Worm (Caenorhabditis elegans) whole organism, L4 larva: ENCODE measurements around the gene erp-44.2.

ENCODE experiments used
- F37D6.2 ChIP-seq: sonication (generic microtip); optimal IDR thresholded peaks from 2 replicates; lab custom pipeline; 2016; ENCODE audit warnings: mild to moderate bottlenecking, missing genetic modification characterization, missing compliant biosample characterization
- F44E2.7 ChIP-seq: fragments of 200-800 bp; sonication (Bioruptor generic); IDR thresholded peaks from 2 replicates; pipeline ENCODE4 v2.1.2; 2022; ENCODE audit warnings: missing genetic modification characterization, missing compliant biosample characterization
- F49E8.2 ChIP-seq: sonication (generic microtip); optimal IDR thresholded peaks from 2 replicates; lab custom pipeline; 2016; ENCODE audit warnings: missing compliant biosample characterization, mild to moderate bottlenecking, missing genetic modification characterization, borderline replicate concordance
- R02D3.7 ChIP-seq: fragments of 150-350 bp; sonication (generic microtip); optimal IDR thresholded peaks from 3 replicates; lab custom pipeline; 2014; ENCODE audit warnings: missing biosample characterization, missing genetic modification characterization
- T20F7.1 ChIP-seq: fragments of 200-800 bp; sonication (Bioruptor generic); optimal IDR thresholded peaks from 2 replicates; lab custom pipeline; 2018; ENCODE audit warnings: mild to moderate bottlenecking, missing genetic modification characterization, missing compliant biosample characterization
- T26A8.4 ChIP-seq: fragments of 200-800 bp; sonication (Bioruptor generic); IDR thresholded peaks from 2 replicates; pipeline ENCODE4 v1.3.6; 2022; ENCODE audit warnings: missing genetic modification characterization, missing compliant biosample characterization
- Y75B8A.6 ChIP-seq: fragments of 200-800 bp; sonication (Bioruptor generic); IDR thresholded peaks from 2 replicates; pipeline ENCODE4 v1.3.6; 2022; ENCODE audit warnings: missing genetic modification reagents, missing genetic modification characterization, missing compliant biosample characterization
- ZK337.2 ChIP-seq: fragments of 200-800 bp; sonication (Bioruptor generic); IDR thresholded peaks from 2 replicates; pipeline ENCODE4 v1.3.6; 2022; ENCODE audit warnings: missing genetic modification reagents, missing genetic modification characterization, missing compliant biosample characterization
- ZK546.5 ChIP-seq, 2 experiments: sonication (generic microtip); optimal IDR thresholded peaks; 2 replicates each; lab custom pipeline; 2017; ENCODE audit warnings: missing biosample characterization in 2 of 2, missing genetic modification characterization in 2 of 2
- aha-1 ChIP-seq: fragments of 150-350 bp; peaks from one replicate; lab custom pipeline; 2014; ENCODE audit warnings: missing biosample characterization, missing genetic modification characterization
- aly-2 ChIP-seq: sonication (generic microtip); optimal IDR thresholded peaks from 2 replicates; lab custom pipeline; 2018; ENCODE audit warnings: missing biosample characterization, missing genetic modification characterization
- arid-1 ChIP-seq: fragments of 200-800 bp; sonication (Bioruptor generic); conservative IDR thresholded peaks from 2 replicates; pipeline ENCODE4 v1.3.6; 2022; ENCODE audit warnings: missing genetic modification reagents, missing genetic modification characterization, missing compliant biosample characterization
- attf-4 ChIP-seq: sonication (generic microtip); optimal IDR thresholded peaks from 3 replicates; lab custom pipeline; 2017; ENCODE audit warnings: missing biosample characterization, missing genetic modification characterization
- ceh-20 ChIP-seq: fragments of 200-800 bp; sonication (Bioruptor generic); IDR thresholded peaks from 2 replicates; pipeline ENCODE4 v1.3.6; 2022; ENCODE audit warnings: missing genetic modification reagents, missing genetic modification characterization, missing compliant biosample characterization
- ceh-28 ChIP-seq: fragments of 150-350 bp; optimal IDR thresholded peaks from 2 replicates; lab custom pipeline; 2014; ENCODE audit warnings: missing biosample characterization, missing genetic modification reagents, missing genetic modification characterization
- ceh-44 ChIP-seq: fragments of 200-800 bp; sonication (Bioruptor generic); IDR thresholded peaks from 2 replicates; pipeline ENCODE4 v1.3.6; 2022; ENCODE audit warnings: missing genetic modification reagents, missing genetic modification characterization, missing compliant biosample characterization
- ceh-62 ChIP-seq: sonication (generic microtip); optimal IDR thresholded peaks from 2 replicates; lab custom pipeline; 2017; ENCODE audit warnings: missing biosample characterization, missing genetic modification characterization
- ces-1 ChIP-seq: fragments of 150-350 bp; sonication (generic microtip); optimal IDR thresholded peaks from 4 replicates; lab custom pipeline; 2014; ENCODE audit warnings: missing biosample characterization, missing genetic modification reagents, missing genetic modification characterization
- daf-16 ChIP-seq, 3 experiments: sonication (generic microtip); optimal IDR thresholded peaks; 2 replicates each; lab custom pipeline; 2016 to 2017; ENCODE audit warnings: missing genetic modification characterization in 3 of 3, missing genetic modification reagents in 3 of 3, mild to moderate bottlenecking in 2 of 3, missing compliant biosample characterization in 2 of 3, missing biosample characterization in 1 of 3, moderate library complexity in 1 of 3
- daf-8 ChIP-seq: fragments of 200-800 bp; sonication (Bioruptor generic); IDR thresholded peaks from 2 replicates; pipeline ENCODE4 v1.3.6; 2022; ENCODE audit warnings: missing genetic modification characterization, missing compliant biosample characterization
- dmd-6 ChIP-seq: fragments of 200-800 bp; sonication (Bioruptor generic); IDR thresholded peaks from 2 replicates; pipeline ENCODE4 v1.3.6; 2022; ENCODE audit warnings: missing genetic modification reagents, missing genetic modification characterization, missing compliant biosample characterization
- dmd-9 ChIP-seq: fragments of 200-800 bp; sonication (Bioruptor generic); IDR thresholded peaks from 2 replicates; pipeline ENCODE4 v1.3.6; 2022; ENCODE audit warnings: missing genetic modification reagents, missing genetic modification characterization, missing compliant biosample characterization
- duxl-1 ChIP-seq: sonication (generic microtip); optimal IDR thresholded peaks from 2 replicates; lab custom pipeline; 2016; ENCODE audit warnings: mild to moderate bottlenecking, missing genetic modification characterization, moderate library complexity, missing compliant biosample characterization; ENCODE audit not compliant: poor library complexity
- dve-1 ChIP-seq: sonication (generic microtip); optimal IDR thresholded peaks from 2 replicates; lab custom pipeline; 2017; ENCODE audit warnings: antibody characterized with exemption, mild to moderate bottlenecking, missing genetic modification characterization, missing compliant biosample characterization; ENCODE audit not compliant: insufficient read depth
- fkh-10 ChIP-seq: fragments of 150-350 bp; optimal IDR thresholded peaks from 2 replicates; lab custom pipeline; 2014; ENCODE audit warnings: missing biosample characterization, missing genetic modification reagents, missing genetic modification characterization
- gei-8 ChIP-seq: fragments of 200-800 bp; sonication (Bioruptor generic); optimal IDR thresholded peaks from 2 replicates; lab custom pipeline; 2018; ENCODE audit warnings: mild to moderate bottlenecking, missing genetic modification characterization, missing compliant biosample characterization
- hlh-11 ChIP-seq: fragments of 200-800 bp; sonication (Bioruptor generic); optimal IDR thresholded peaks from 2 replicates; lab custom pipeline; 2018; ENCODE audit warnings: mild to moderate bottlenecking, missing genetic modification characterization, missing compliant biosample characterization
- hmg-1.1 ChIP-seq: fragments of 200-800 bp; sonication (Bioruptor generic); IDR thresholded peaks from 2 replicates; pipeline ENCODE4 v1.3.6; 2022; ENCODE audit warnings: missing genetic modification reagents, missing genetic modification characterization, missing compliant biosample characterization
- lin-1 ChIP-seq: fragments of 200-800 bp; sonication (Bioruptor generic); IDR thresholded peaks from 2 replicates; pipeline ENCODE4 v1.3.6; 2022; ENCODE audit warnings: missing genetic modification reagents, missing genetic modification characterization, missing compliant biosample characterization
- lin-13 ChIP-seq: fragments of 150-350 bp; optimal IDR thresholded peaks from 2 replicates; lab custom pipeline; 2014; ENCODE audit warnings: missing biosample characterization, missing genetic modification reagents, missing genetic modification characterization
- lin-15B ChIP-seq: fragments of 150-350 bp; sonication (generic microtip); optimal IDR thresholded peaks from 3 replicates; lab custom pipeline; 2014; ENCODE audit warnings: missing biosample characterization, missing genetic modification characterization
- lin-38 ChIP-seq: fragments of 200-800 bp; sonication (Bioruptor generic); IDR thresholded peaks from 2 replicates; pipeline ENCODE4 v1.3.6; 2022; ENCODE audit warnings: missing genetic modification reagents, missing genetic modification characterization, missing compliant biosample characterization
- lin-39 ChIP-seq: fragments of 150-350 bp; optimal IDR thresholded peaks from 2 replicates; lab custom pipeline; 2014; ENCODE audit warnings: missing biosample characterization, missing genetic modification reagents, missing genetic modification characterization
- lir-3 ChIP-seq: sonication (generic microtip); optimal IDR thresholded peaks from 2 replicates; lab custom pipeline; 2016; ENCODE audit warnings: mild to moderate bottlenecking, missing genetic modification characterization, missing compliant biosample characterization
- lsy-2 ChIP-seq, 2 experiments: fragments of 150-350 bp in 1 of 2; sonication (generic microtip) in 1 of 2; optimal IDR thresholded peaks; 2 replicates each; lab custom pipeline; 2014 to 2017; ENCODE audit warnings: missing biosample characterization in 2 of 2, missing genetic modification characterization in 2 of 2
- mdt-29 ChIP-seq: fragments of 200-800 bp; sonication (Bioruptor generic); IDR thresholded peaks from 2 replicates; pipeline ENCODE4 v1.3.6; 2022; ENCODE audit warnings: missing genetic modification reagents, missing genetic modification characterization, missing compliant biosample characterization
- mep-1 ChIP-seq: fragments of 150-350 bp; sonication (generic microtip); optimal IDR thresholded peaks from 3 replicates; lab custom pipeline; 2014; ENCODE audit warnings: missing biosample characterization, missing genetic modification characterization
- nhr-102 ChIP-seq: sonication (generic microtip); optimal IDR thresholded peaks from 2 replicates; lab custom pipeline; 2016; ENCODE audit warnings: mild to moderate bottlenecking, missing genetic modification characterization, moderate library complexity, missing compliant biosample characterization
- nhr-11 ChIP-seq: fragments of 150-350 bp; optimal IDR thresholded peaks from 2 replicates; lab custom pipeline; 2014; ENCODE audit warnings: missing biosample characterization, missing genetic modification characterization
- nhr-41 ChIP-seq: fragments of 200-800 bp; sonication (Bioruptor generic); IDR thresholded peaks from 2 replicates; pipeline ENCODE4 v1.3.6; 2022; ENCODE audit warnings: missing genetic modification reagents, missing genetic modification characterization, missing compliant biosample characterization
- nhr-77 ChIP-seq: fragments of 150-350 bp; optimal IDR thresholded peaks from 2 replicates; lab custom pipeline; 2014; ENCODE audit warnings: missing biosample characterization, missing genetic modification characterization
- pqm-1 ChIP-seq: sonication (generic microtip); optimal IDR thresholded peaks from 2 replicates; lab custom pipeline; 2017; ENCODE audit warnings: missing biosample characterization, missing genetic modification characterization
- saeg-2 ChIP-seq: fragments of 200-800 bp; sonication (Bioruptor generic); IDR thresholded peaks from 2 replicates; pipeline ENCODE4 v1.3.6; 2022; ENCODE audit warnings: missing genetic modification reagents, missing genetic modification characterization, missing compliant biosample characterization
- sdz-12 ChIP-seq: fragments of 200-800 bp; sonication (Bioruptor generic); optimal IDR thresholded peaks from 2 replicates; lab custom pipeline; 2018; ENCODE audit warnings: mild to moderate bottlenecking, missing genetic modification characterization, missing compliant biosample characterization
- set-16 ChIP-seq: fragments of 200-800 bp; sonication (Bioruptor generic); IDR thresholded peaks from 2 replicates; pipeline ENCODE4 v1.3.6; 2022; ENCODE audit warnings: missing genetic modification reagents, missing genetic modification characterization, missing compliant biosample characterization
- snpc-1.2 ChIP-seq: fragments of 200-800 bp; sonication (Bioruptor generic); IDR thresholded peaks from 2 replicates; pipeline ENCODE4 v1.3.6; 2022; ENCODE audit warnings: missing genetic modification reagents, missing genetic modification characterization, missing compliant biosample characterization
- spr-3 ChIP-seq: fragments of 200-800 bp; sonication (Bioruptor generic); optimal IDR thresholded peaks from 2 replicates; lab custom pipeline; 2018; ENCODE audit warnings: mild to moderate bottlenecking, missing genetic modification characterization, missing compliant biosample characterization
- tra-1 ChIP-seq: fragments of 200-800 bp; sonication (Bioruptor generic); IDR thresholded peaks from 2 replicates; pipeline ENCODE4 v1.3.6; 2022; ENCODE audit warnings: missing genetic modification reagents, missing genetic modification characterization, missing compliant biosample characterization
- zag-1 ChIP-seq: fragments of 150-350 bp; optimal IDR thresholded peaks from 2 replicates; lab custom pipeline; 2014; ENCODE audit warnings: missing biosample characterization, missing genetic modification characterization
- zip-11 ChIP-seq: fragments of 200-800 bp; sonication (Bioruptor generic); IDR thresholded peaks from 2 replicates; pipeline ENCODE4 v1.3.6; 2022; ENCODE audit warnings: missing genetic modification characterization, missing compliant biosample characterization
- zip-2 ChIP-seq: fragments of 150-350 bp; optimal IDR thresholded peaks from 2 replicates; lab custom pipeline; 2014; ENCODE audit warnings: missing biosample characterization, missing genetic modification characterization

erp-44.2 gene

ce11 chrIV:7845585-7845984, 11.1 kb upstream of the erp-44.2 start (continued):
- TF ChIP-seq mdt-29 (GFP tag; lab: Robert Waterston, UW) (no peak), ceh-44 (GFP tag; lab: Robert Waterston, UW) (no peak; the same call in 1 of the 2 replicates), ceh-62 (tag; lab: Kevin White, UChicago) (no peak), zip-11 (GFP tag; lab: Robert Waterston, UW) (no peak), dmd-9 (no peak), ces-1 (no peak), F44E2.7 (GFP tag; lab: Robert Waterston, UW) (0 out of 2 replicates have a peak, but pooled peaks have one; percentile 11), lin-38 (GFP tag; lab: Robert Waterston, UW) (peak; percentile 49), T26A8.4 (GFP tag; lab: Robert Waterston, UW) (peak; percentile 41), pqm-1 (tag; lab: Kevin White, UChicago) (no peak), Y75B8A.6 (GFP tag; lab: Robert Waterston, UW) (no peak), F37D6.2 (tag; lab: Kevin White, UChicago) (peak; percentile 51), tra-1 (peak; percentile 44; the same call in 1 of the 2 replicates), dve-1 (tag; lab: Kevin White, UChicago) (peak; percentile 77), R02D3.7 (no peak), attf-4 (tag; lab: Kevin White, UChicago) (no peak), nhr-102 (peak; percentile 52), daf-8 (GFP tag; lab: Robert Waterston, UW) (no peak), set-16 (peak; percentile 82), snpc-1.2 (GFP tag; lab: Robert Waterston, UW) (no peak), lin-1 (GFP tag; lab: Robert Waterston, UW) (0 out of 2 replicates have a peak, but pooled peaks have one; percentile 37), lin-39 (tag; lab: Kevin White, UChicago) (no peak), lsy-2 (tag; optimal IDR thresholded peaks at IDR 0.05; lab: Kevin White, UChicago) (peak; percentile 29 to 74), F49E8.2 (tag; lab: Kevin White, UChicago) (no peak), ceh-20 (GFP tag; lab: Robert Waterston, UW) (peak; percentile 70; the same call in 1 of the 2 replicates), ZK546.5 (tag; optimal IDR thresholded peaks at IDR 0.05; lab: Kevin White, UChicago) (no peak), hlh-11 (tag; lab: Kevin White, UChicago) (peak; percentile 92), gei-8 (no peak), nhr-11 (tag; lab: Kevin White, UChicago) (peak; percentile 62), ceh-28 (tag; lab: Kevin White, UChicago) (peak; percentile 45), hmg-1.1 (GFP tag; lab: Robert Waterston, UW) (peak; percentile 88), lin-13 (GFP tag; lab: Kevin White, UChicago) (peak; percentile 53), aha-1 (tag; lab: Kevin White, UChicago) (peak; percentile 99), duxl-1 (tag; lab: Kevin White, UChicago) (no peak), lir-3 (no peak), sdz-12 (no peak), lin-15B (tag; lab: Kevin White, UChicago) (no peak), saeg-2 (no peak)

ce11 chrIV:7844333-7844973, 10.0 kb upstream of the erp-44.2 start:
- TF ChIP-seq nhr-77 (tag; lab: Kevin White, UChicago) (peak; percentile 56), aly-2 (tag; lab: Kevin White, UChicago) (no peak), fkh-10 (GFP tag; lab: Kevin White, UChicago) (no peak), ZK337.2 (no peak), T20F7.1 (GFP tag; lab: Kevin White, UChicago) (peak; percentile 10), daf-16 (GFP tag; optimal IDR thresholded peaks at IDR 0.05; lab: Kevin White, UChicago) (peak in 1 of 2 experiments; percentile 4), daf-16 (tag; optimal IDR thresholded peaks at IDR 0.05; lab: Kevin White, UChicago) (peak; percentile 94), zip-2 (tag; lab: Kevin White, UChicago) (no peak), nhr-102 (peak; percentile 57), spr-3 (GFP tag; lab: Kevin White, UChicago) (no peak), mep-1 (tag; lab: Kevin White, UChicago) (peak; percentile 39), arid-1 (GFP tag; lab: Robert Waterston, UW) (no peak), nhr-41 (GFP tag; lab: Robert Waterston, UW) (0 out of 2 replicates have a peak, but pooled peaks have one; percentile 15), dmd-6 (GFP tag; lab: Robert Waterston, UW) (peak; percentile 87), zag-1 (no peak)
